Fruit fly (Drosophila melanogaster): ENCODE results near the gene CG14190.

- TF ChIP-seq CG8478 (optimal IDR thresholded peaks at IDR 0.05) = no peak
- TF ChIP-seq Dll (optimal IDR thresholded peaks at IDR 0.05) = no peak
Measured at dm6 chrX:19073878-19074277, 17.2 kb downstream of the CG14190 start.

All from whole organism.